Fruit fly (Drosophila melanogaster): ENCODE measurements around the gene CG3734.

The CG3734 gene

DNA sequence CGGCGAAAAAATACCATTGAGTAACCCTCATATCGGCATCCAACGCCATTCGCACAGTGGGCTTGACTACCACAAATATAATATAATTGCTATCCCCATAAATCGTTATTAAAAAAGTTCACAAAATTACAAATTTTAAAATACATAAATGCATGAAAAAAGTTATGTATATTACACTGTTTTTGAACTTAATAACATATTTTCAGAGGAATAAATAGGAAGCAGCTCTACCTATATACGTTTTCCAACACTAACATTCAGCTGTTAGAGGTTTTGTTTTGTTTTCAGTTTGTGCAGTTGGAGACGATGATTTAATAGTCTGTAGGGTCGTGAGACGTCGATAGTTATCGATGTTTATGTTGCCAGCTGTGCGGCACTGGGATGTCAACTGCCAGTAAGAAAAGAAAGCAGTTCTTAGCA, 15.4 kb downstream of the CG3734 start, which contains the start of the genes Ino80 and Aptx (continued):
- TF ChIP-seq CG14860 (GFP tag; IDR thresholded peaks at IDR 0.05; ENCODE audit: partially characterized antibody), result peak; percentile 93
- peak; percentile 95 for TF ChIP-seq CG14441 (GFP tag; IDR thresholded peaks at IDR 0.05)
- no peak for TF ChIP-seq Deaf1 (tag; optimal IDR thresholded peaks at IDR 0.05)
- peak; percentile 95 for TF ChIP-seq CG32772 (GFP tag; IDR thresholded peaks at IDR 0.05)
- peak; percentile 92 for TF ChIP-seq CG10979 (tag; optimal IDR thresholded peaks at IDR 0.05)
- peak; percentile 96 for TF ChIP-seq CG14710 (tag; optimal IDR thresholded peaks at IDR 0.05)
- TF ChIP-seq CkIIα-i1 (GFP tag; IDR thresholded peaks at IDR 0.05), result 0 out of 2 replicates have a peak, but pooled peaks have one; percentile 42
- TF ChIP-seq BtbVII (GFP tag; optimal IDR thresholded peaks at IDR 0.05), result peak; percentile 74
- peak; percentile 95 for TF ChIP-seq CG12659 (GFP tag; optimal IDR thresholded peaks at IDR 0.05)
- peak; percentile 77 for TF ChIP-seq gfzf (GFP tag; optimal IDR thresholded peaks at IDR 0.05)
- peak; percentile 80 for TF ChIP-seq Asciz (GFP tag; optimal IDR thresholded peaks at IDR 0.05)
- peak; percentile 96 for TF ChIP-seq CG12391 (tag; optimal IDR thresholded peaks at IDR 0.05)
- TF ChIP-seq Opbp (GFP tag; IDR thresholded peaks at IDR 0.05; ENCODE audit: partially characterized antibody), result peak; percentile 97
- peak; percentile 96 for TF ChIP-seq zen (tag; optimal IDR thresholded peaks at IDR 0.05)
- peak; percentile 93 for TF ChIP-seq al (GFP tag; IDR thresholded peaks at IDR 0.05)
- TF ChIP-seq twi (tag; optimal IDR thresholded peaks at IDR 0.05), result peak; percentile 93
- TF ChIP-seq pros (GFP tag; optimal IDR thresholded peaks at IDR 0.05), result peak; percentile 20
- TF ChIP-seq CG7987 (GFP tag; optimal IDR thresholded peaks at IDR 0.05), result peak; percentile 89
- peak; percentile 97 for TF ChIP-seq knrl (GFP tag; IDR thresholded peaks at IDR 0.05; ENCODE audit: partially characterized antibody)
- TF ChIP-seq fd96Cb (tag; optimal IDR thresholded peaks at IDR 0.05), result peak; percentile 93
- TF ChIP-seq gem (tag; optimal IDR thresholded peaks at IDR 0.05), result peak; percentile 97
- peak; percentile 77 for TF ChIP-seq emc (GFP tag; optimal IDR thresholded peaks at IDR 0.05)
- TF ChIP-seq CG18764 (GFP tag; optimal IDR thresholded peaks at IDR 0.05), result peak; percentile 92
- TF ChIP-seq CG11560 (tag; IDR thresholded peaks at IDR 0.05), result peak; percentile 85
- TF ChIP-seq zfh1 (GFP tag; IDR thresholded peaks at IDR 0.05), result peak; percentile 95
- TF ChIP-seq Trl (optimal IDR thresholded peaks at IDR 0.05), result no peak
- peak; percentile 95 for TF ChIP-seq Trl (GFP tag; optimal IDR thresholded peaks at IDR 0.05)
- TF ChIP-seq scrt (GFP tag; optimal IDR thresholded peaks at IDR 0.05), result no peak

DNA sequence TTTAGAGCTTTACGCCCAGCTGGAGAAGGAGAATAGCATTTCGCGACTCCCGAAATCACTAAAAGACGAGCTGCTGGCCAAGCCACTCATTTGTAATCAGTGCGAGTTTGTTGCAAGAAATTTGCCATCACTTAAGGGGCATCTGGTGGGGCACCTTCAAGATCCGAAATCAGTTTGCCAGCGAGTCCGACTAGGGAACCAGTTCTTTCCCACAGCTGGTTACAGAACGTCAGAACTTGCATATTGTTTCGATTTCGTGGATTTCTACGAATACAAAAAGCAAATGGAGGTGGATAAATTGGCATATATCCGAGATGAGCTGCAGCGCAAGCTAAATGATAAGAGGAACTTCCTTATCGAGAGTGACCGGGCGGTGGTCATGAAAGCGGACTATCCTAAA, 16.6 kb downstream of the CG3734 start:
- TF ChIP-seq Ravus (GFP tag; IDR thresholded peaks at IDR 0.05), result no peak
- TF ChIP-seq Dll (GFP tag; IDR thresholded peaks at IDR 0.05; ENCODE audit: partially characterized antibody), result 0 out of 4 replicates have a peak, but pooled peaks have one; percentile 35
- no peak for TF ChIP-seq ase (GFP tag; IDR thresholded peaks at IDR 0.05)
- peak; percentile 66; the same call in 2 of the 3 replicates for TF ChIP-seq CG6175 (GFP tag; IDR thresholded peaks at IDR 0.05)
- TF ChIP-seq zen2 (GFP tag; IDR thresholded peaks at IDR 0.05; ENCODE audit: partially characterized antibody), result 0 out of 3 replicates have a peak, but pooled peaks have one; percentile 22
- TF ChIP-seq CG12942 (GFP tag; optimal IDR thresholded peaks at IDR 0.05), result no peak
- peak; percentile 36; the same call in 1 of the 2 replicates for TF ChIP-seq CG6689 (GFP tag; IDR thresholded peaks at IDR 0.05)
- TF ChIP-seq CG2199 (GFP tag; IDR thresholded peaks at IDR 0.05), result 0 out of 3 replicates have a peak, but pooled peaks have one; percentile 17
- TF ChIP-seq H15 (GFP tag; IDR thresholded peaks at IDR 0.05), result no peak
- peak; percentile 6 for TF ChIP-seq Sry-δ (GFP tag; optimal IDR thresholded peaks at IDR 0.05)
- TF ChIP-seq ttk (GFP tag; IDR thresholded peaks at IDR 0.05), result no peak
- no peak for TF ChIP-seq Nf-YB (GFP tag; optimal IDR thresholded peaks at IDR 0.05)
- TF ChIP-seq unpg (GFP tag; optimal IDR thresholded peaks at IDR 0.05), result no peak
- TF ChIP-seq knrl (GFP tag; IDR thresholded peaks at IDR 0.05; ENCODE audit: partially characterized antibody), result peak; percentile 25; the same call in 1 of the 3 replicates
- peak; percentile 16 for TF ChIP-seq pzg (GFP tag; optimal IDR thresholded peaks at IDR 0.05)
- TF ChIP-seq CG18764 (GFP tag; optimal IDR thresholded peaks at IDR 0.05), result no peak
- peak; percentile 24 for TF ChIP-seq Sry-β (GFP tag; optimal IDR thresholded peaks at IDR 0.05)
- TF ChIP-seq tin (GFP tag; optimal IDR thresholded peaks at IDR 0.05), result no peak
- TF ChIP-seq Eip74EF (GFP tag; optimal IDR thresholded peaks at IDR 0.05), result no peak
- no peak for TF ChIP-seq eve (GFP tag; optimal IDR thresholded peaks at IDR 0.05)
- TF ChIP-seq CrebB (tag; optimal IDR thresholded peaks at IDR 0.05), result no peak
- no peak for TF ChIP-seq ato (GFP tag; IDR thresholded peaks at IDR 0.05; ENCODE audit: partially characterized antibody)
- peak; percentile 63 for TF ChIP-seq MBD-R2 (GFP tag; IDR thresholded peaks at IDR 0.05)
- no peak for TF ChIP-seq CG12155 (GFP tag; optimal IDR thresholded peaks at IDR 0.05)
